Worm (Caenorhabditis elegans): ENCODE results near the gene F35G12.12.

Gene F35G12.12

DNA sequence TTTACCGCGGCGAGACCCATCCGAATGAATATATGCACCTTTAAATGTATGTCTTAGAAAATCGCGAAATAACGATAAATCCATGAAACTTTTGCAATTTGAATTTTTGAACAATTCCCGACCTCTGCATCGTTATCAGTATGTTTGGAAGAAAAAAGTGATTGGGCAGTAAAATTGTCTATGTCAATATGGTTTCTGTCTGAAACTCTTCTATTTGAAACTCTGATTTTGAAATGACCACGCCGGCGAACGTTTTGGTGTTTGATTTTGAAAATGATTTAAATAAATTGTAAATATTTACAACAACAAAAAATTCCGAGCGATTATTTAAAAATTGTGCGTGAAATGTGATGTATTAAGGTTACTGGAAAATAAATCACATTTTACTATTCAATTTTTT is 20.3 kb upstream of the F35G12.12 start:
- peak; percentile 14 for TF ChIP-seq pqm-1 (tag; optimal IDR thresholded peaks at IDR 0.05)
- TF ChIP-seq mdl-1 (tag; optimal IDR thresholded peaks at IDR 0.05), result no peak
- no peak for TF ChIP-seq eor-1 (tag; optimal IDR thresholded peaks at IDR 0.05)
- peak; percentile 26 for TF ChIP-seq elt-2 (tag; optimal IDR thresholded peaks at IDR 0.05)
- no peak for TF ChIP-seq zag-1 (tag; optimal IDR thresholded peaks at IDR 0.05)
- TF ChIP-seq aly-2 (tag; optimal IDR thresholded peaks at IDR 0.05), result no peak
- TF ChIP-seq R02D3.7 (tag; optimal IDR thresholded peaks at IDR 0.05), result no peak
- TF ChIP-seq fos-1 (tag; optimal IDR thresholded peaks at IDR 0.05), result no peak
- no peak for TF ChIP-seq ceh-28 (tag; optimal IDR thresholded peaks at IDR 0.05)
- no peak for TF ChIP-seq ceh-9 (tag; optimal IDR thresholded peaks at IDR 0.05)
- peak; percentile 79 for TF ChIP-seq pha-4 (tag; optimal IDR thresholded peaks at IDR 0.05)
- TF ChIP-seq nhr-67 (tag; optimal IDR thresholded peaks at IDR 0.05), result no peak
- TF ChIP-seq ztf-11 (tag; optimal IDR thresholded peaks at IDR 0.05), result no peak
- no peak for TF ChIP-seq unc-39 (tag; optimal IDR thresholded peaks at IDR 0.05)
- TF ChIP-seq nhr-28 (tag; optimal IDR thresholded peaks at IDR 0.05), result no peak
- TF ChIP-seq nhr-23 (tag; optimal IDR thresholded peaks at IDR 0.05), result no peak
- no peak for TF ChIP-seq nfya-1 (tag; optimal IDR thresholded peaks at IDR 0.05; ENCODE audit: insufficient read depth)

DNA sequence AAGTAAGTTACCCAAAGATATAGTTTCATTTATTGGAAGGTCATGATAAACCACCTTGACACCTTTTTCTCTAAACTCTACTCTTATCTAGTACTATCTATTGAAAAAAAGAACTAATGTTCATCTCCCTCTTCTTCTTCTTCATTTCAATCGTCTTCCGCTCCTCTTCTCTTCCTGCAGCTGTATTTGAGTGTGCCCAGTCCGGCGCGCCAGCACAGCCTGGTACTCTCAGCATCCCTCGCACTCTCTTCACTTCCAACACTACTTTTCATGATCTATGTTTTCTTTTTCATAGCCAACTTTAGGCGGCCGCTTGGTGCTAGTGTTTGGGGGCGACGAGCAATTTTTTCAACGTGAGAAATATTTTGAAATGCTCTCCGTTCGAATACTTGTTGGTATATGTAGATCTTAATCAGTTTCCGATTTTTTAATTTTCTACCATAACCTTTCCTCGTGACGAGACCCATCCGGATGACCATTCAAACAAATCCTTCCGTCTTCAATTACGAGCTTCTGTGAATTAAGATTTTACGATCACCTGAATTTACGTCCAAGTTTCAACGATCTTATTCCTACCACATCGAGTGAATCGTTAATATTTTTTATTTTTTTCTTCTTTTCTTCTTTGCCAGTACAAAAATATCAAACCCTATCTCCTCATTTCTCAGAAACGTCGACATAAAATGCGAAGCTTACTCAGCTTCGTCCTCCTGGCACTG is 19.4 kb upstream of the F35G12.12 start, which contains the start of gene pan-1:
Gene pan-1, plus strand, starts transcription at position 669 of the 719 bp plus-strand sequence.
- no peak for TF ChIP-seq sea-2 (GFP tag; optimal IDR thresholded peaks at IDR 0.05)
- TF ChIP-seq snpc-4 (tag; optimal IDR thresholded peaks at IDR 0.05), result peak; percentile 53
- TF ChIP-seq ama-1 (optimal IDR thresholded peaks at IDR 0.05), result peak; percentile 80
- peak; percentile 24 for TF ChIP-seq elt-2 (tag; optimal IDR thresholded peaks at IDR 0.05)
- peak; percentile 89 for TF ChIP-seq hmg-11 (tag; optimal IDR thresholded peaks at IDR 0.05)
- TF ChIP-seq ceh-28 (tag; optimal IDR thresholded peaks at IDR 0.05), result peak; percentile 9
- TF ChIP-seq nfya-1 (tag; optimal IDR thresholded peaks at IDR 0.05; ENCODE audit: insufficient read depth), result peak; percentile 85
- peak; percentile 49 for TF ChIP-seq lsy-12 (tag; optimal IDR thresholded peaks at IDR 0.05)
- no peak for TF ChIP-seq mdl-1 (tag; optimal IDR thresholded peaks at IDR 0.05)
- peak; percentile 66 for TF ChIP-seq pha-4 (tag; optimal IDR thresholded peaks at IDR 0.05)
- peak; percentile 76 for TF ChIP-seq lin-39 (tag; optimal IDR thresholded peaks at IDR 0.05)
- peak; percentile 51 for TF ChIP-seq nhr-25 (tag; optimal IDR thresholded peaks at IDR 0.05)
- TF ChIP-seq egl-5 (tag; optimal IDR thresholded peaks at IDR 0.05), result peak; percentile 46
- TF ChIP-seq nhr-23 (tag; optimal IDR thresholded peaks at IDR 0.05), result peak; percentile 72
- TF ChIP-seq unc-39 (tag; optimal IDR thresholded peaks at IDR 0.05), result no peak
- peak; percentile 9 for TF ChIP-seq unc-62 (GFP tag; optimal IDR thresholded peaks at IDR 0.05)
- no peak for TF ChIP-seq fos-1 (tag; optimal IDR thresholded peaks at IDR 0.05)
- TF ChIP-seq daf-12 (tag; optimal IDR thresholded peaks at IDR 0.05), result no peak
- no peak for TF ChIP-seq nhr-76 (tag; optimal IDR thresholded peaks at IDR 0.05)
- TF ChIP-seq ztf-11 (tag; optimal IDR thresholded peaks at IDR 0.05), result no peak
- TF ChIP-seq ceh-82 (tag; optimal IDR thresholded peaks at IDR 0.05), result peak; percentile 25
- no peak for TF ChIP-seq eor-1 (tag; optimal IDR thresholded peaks at IDR 0.05)
- TF ChIP-seq ceh-9 (tag; optimal IDR thresholded peaks at IDR 0.05), result no peak
- TF ChIP-seq fkh-2 (tag; optimal IDR thresholded peaks at IDR 0.05), result no peak

DNA sequence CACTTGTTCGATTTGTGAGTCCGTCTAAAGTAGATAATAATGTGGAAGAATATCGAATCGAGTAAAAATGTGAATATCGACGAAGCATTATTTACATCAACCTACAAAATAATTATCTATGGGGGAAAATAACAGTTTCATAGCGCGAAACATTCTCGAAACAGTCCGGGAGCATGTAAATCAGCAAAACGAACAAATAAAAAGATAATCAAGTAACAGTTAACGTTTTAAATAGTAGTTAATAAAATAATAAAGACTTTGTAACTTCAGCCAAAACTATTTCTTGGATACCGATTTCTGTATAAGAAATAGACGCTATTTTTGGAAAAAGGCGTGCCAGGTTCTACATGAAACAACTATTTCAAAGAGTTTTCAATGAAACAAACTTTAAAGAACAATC is 13.6 kb upstream of the F35G12.12 start, which contains the start of gene mlcd-1:
Gene mlcd-1, minus strand, starts transcription at position 101 of the 400 bp plus-strand sequence.
- no peak for TF ChIP-seq nhr-11 (tag; optimal IDR thresholded peaks at IDR 0.05)
- TF ChIP-seq skn-1 (tag; optimal IDR thresholded peaks at IDR 0.05), result no peak
- TF ChIP-seq zag-1 (tag; optimal IDR thresholded peaks at IDR 0.05), result no peak
- TF ChIP-seq nhr-237 (tag; optimal IDR thresholded peaks at IDR 0.05), result no peak
- no peak for TF ChIP-seq elt-3 (tag; optimal IDR thresholded peaks at IDR 0.05)
- no peak for TF ChIP-seq lin-39 (tag; optimal IDR thresholded peaks at IDR 0.05)
- TF ChIP-seq nhr-67 (tag; optimal IDR thresholded peaks at IDR 0.05), result no peak
- no peak for TF ChIP-seq daf-12 (tag; optimal IDR thresholded peaks at IDR 0.05)
- TF ChIP-seq ZK546.5 (tag; optimal IDR thresholded peaks at IDR 0.05), result no peak
- TF ChIP-seq R02D3.7 (tag; optimal IDR thresholded peaks at IDR 0.05), result no peak
- TF ChIP-seq nhr-43 (tag; optimal IDR thresholded peaks at IDR 0.05; ENCODE audit: poor library complexity, severe bottlenecking), result no peak
- TF ChIP-seq snpc-4 (tag; optimal IDR thresholded peaks at IDR 0.05), result no peak

DNA sequence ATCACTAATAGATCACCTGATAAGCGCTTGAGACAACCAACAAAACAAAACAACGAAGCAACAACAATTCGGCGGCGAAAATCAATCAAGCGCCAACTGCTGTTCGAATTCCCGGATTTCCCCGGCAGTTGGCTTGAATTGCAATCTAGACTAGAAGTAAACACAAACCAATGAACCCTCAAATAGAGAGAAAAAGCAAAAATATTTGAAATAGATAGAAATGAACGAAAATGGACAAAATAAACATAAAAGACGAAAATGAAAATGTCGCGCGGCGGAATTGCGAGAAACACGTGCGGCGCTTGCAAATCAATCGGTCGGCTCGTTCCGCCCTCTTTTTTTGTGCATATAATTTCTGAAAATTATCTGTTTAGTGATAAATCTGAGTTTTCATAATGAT is 13.1 kb upstream of the F35G12.12 start, which contains the start of gene idhg-1:
Gene idhg-1, plus strand, starts transcription at position 343 of the 400 bp plus-strand sequence.
- TF ChIP-seq nhr-67 (tag; optimal IDR thresholded peaks at IDR 0.05) (peak; percentile 12), pha-4 (tag; optimal IDR thresholded peaks at IDR 0.05) (peak; percentile 62), R02D3.7 (tag; optimal IDR thresholded peaks at IDR 0.05) (peak; percentile 27), egl-5 (tag; optimal IDR thresholded peaks at IDR 0.05) (peak; percentile 27), ztf-4 (tag; optimal IDR thresholded peaks at IDR 0.05) (no peak), tbx-2 (tag; optimal IDR thresholded peaks at IDR 0.05) (peak; percentile 24), nhr-43 (tag; optimal IDR thresholded peaks at IDR 0.05; ENCODE audit: poor library complexity, severe bottlenecking) (peak; percentile 85), fkh-10 (GFP tag; optimal IDR thresholded peaks at IDR 0.05) (no peak), egl-27 (tag; optimal IDR thresholded peaks at IDR 0.05) (no peak), hmg-11 (tag; optimal IDR thresholded peaks at IDR 0.05) (peak; percentile 95), nhr-28 (tag; optimal IDR thresholded peaks at IDR 0.05) (no peak), fkh-2 (tag; optimal IDR thresholded peaks at IDR 0.05) (peak; percentile 9), nhr-23 (tag; optimal IDR thresholded peaks at IDR 0.05) (peak; percentile 8), nhr-76 (tag; optimal IDR thresholded peaks at IDR 0.05) (peak; percentile 36), lsy-12 (tag; optimal IDR thresholded peaks at IDR 0.05) (peak; percentile 82), elt-1 (tag; optimal IDR thresholded peaks at IDR 0.05) (no peak), ztf-11 (tag; optimal IDR thresholded peaks at IDR 0.05) (no peak), ceh-9 (tag; optimal IDR thresholded peaks at IDR 0.05) (no peak), nfya-1 (tag; optimal IDR thresholded peaks at IDR 0.05; ENCODE audit: insufficient read depth) (peak; percentile 61), lin-15B (tag; optimal IDR thresholded peaks at IDR 0.05) (peak; percentile 41), ZK546.5 (tag; optimal IDR thresholded peaks at IDR 0.05) (no peak), ceh-82 (tag; optimal IDR thresholded peaks at IDR 0.05) (peak; percentile 13), mml-1 (tag; optimal IDR thresholded peaks at IDR 0.05) (no peak), sea-2 (GFP tag; optimal IDR thresholded peaks at IDR 0.05) (no peak)

Measured in whole organism, L3 larva.